Fruit fly (Drosophila melanogaster) whole organism, prepupa: ENCODE results near the gene y.

Experiments used
- Blimp-1 ChIP-seq: fragments of 200-800 bp; sonication (Bioruptor generic); optimal IDR thresholded peaks from 3 replicates; lab custom pipeline; 2017; ENCODE audit warnings: missing biosample characterization, missing genetic modification characterization, mild to moderate bottlenecking, moderate library complexity, missing genetic modification reagents
- CG10631 ChIP-seq: fragments of 200-800 bp; sonication (Bioruptor generic); optimal IDR thresholded peaks from 2 replicates; lab custom pipeline; 2016; ENCODE audit warnings: missing biosample characterization, missing genetic modification characterization
- CG10669 ChIP-seq: fragments of 200-800 bp; sonication (Bioruptor generic); optimal IDR thresholded peaks from 3 replicates; lab custom pipeline; 2018; ENCODE audit warnings: missing biosample characterization, mild to moderate bottlenecking, missing genetic modification characterization, moderate library complexity
- CG11294 ChIP-seq: fragments of 200-800 bp; sonication (Bioruptor generic); IDR thresholded peaks from 2 replicates; pipeline ENCODE4 v1.3.6; 2022; ENCODE audit warnings: missing biosample characterization, missing genetic modification characterization
- CG11762 ChIP-seq: fragments of 200-800 bp; sonication (Bioruptor generic); optimal IDR thresholded peaks from 3 replicates; lab custom pipeline; 2016; ENCODE audit warnings: missing biosample characterization, missing genetic modification characterization; ENCODE audit not compliant: insufficient read depth
- CG15336 ChIP-seq: fragments of 200-800 bp; sonication (Bioruptor generic); IDR thresholded peaks from 2 replicates; pipeline ENCODE4 v1.3.6; 2022; ENCODE audit warnings: missing biosample characterization, missing genetic modification characterization
- CG1621 ChIP-seq: fragments of 200-800 bp; sonication (Bioruptor generic); optimal IDR thresholded peaks from 3 replicates; lab custom pipeline; 2018; ENCODE audit warnings: missing biosample characterization, mild to moderate bottlenecking, missing genetic modification characterization
- CG16779 ChIP-seq: fragments of 200-800 bp; sonication (Bioruptor generic); optimal IDR thresholded peaks from 3 replicates; lab custom pipeline; 2017; ENCODE audit warnings: missing biosample characterization, mild to moderate bottlenecking, missing genetic modification characterization
- CG3032 ChIP-seq: fragments of 200-800 bp; optimal IDR thresholded peaks from 2 replicates; lab custom pipeline; 2019; ENCODE audit warnings: missing biosample characterization, mild to moderate bottlenecking, missing genetic modification characterization, moderate library complexity
- CG31627 ChIP-seq: fragments of 200-800 bp; sonication (Bioruptor generic); optimal IDR thresholded peaks from 3 replicates; lab custom pipeline; 2016; ENCODE audit warnings: missing biosample characterization, missing genetic modification characterization
- CG32006 ChIP-seq: fragments of 200-800 bp; sonication (Bioruptor generic); optimal IDR thresholded peaks from 3 replicates; lab custom pipeline; 2017; ENCODE audit warnings: missing biosample characterization, mild to moderate bottlenecking, missing genetic modification characterization
- CG34406 ChIP-seq: fragments of 200-800 bp; sonication (Bioruptor generic); optimal IDR thresholded peaks from 3 replicates; lab custom pipeline; 2016; ENCODE audit warnings: missing biosample characterization, missing genetic modification characterization
- CG4318 ChIP-seq: fragments of 200-800 bp; sonication (Bioruptor generic); optimal IDR thresholded peaks from 3 replicates; lab custom pipeline; 2017; ENCODE audit warnings: missing biosample characterization, mild to moderate bottlenecking, missing genetic modification characterization
- CG6163 ChIP-seq: fragments of 200-800 bp; sonication (Bioruptor generic); IDR thresholded peaks from 3 replicates; pipeline ENCODE4 v1.3.6; 2022; ENCODE audit warnings: missing biosample characterization, missing genetic modification characterization
- CG6276 ChIP-seq: fragments of 200-800 bp; sonication (Bioruptor generic); optimal IDR thresholded peaks from 2 replicates; lab custom pipeline; 2017; ENCODE audit warnings: missing biosample characterization, mild to moderate bottlenecking, missing genetic modification characterization
- CG6792 ChIP-seq: fragments of 200-800 bp; sonication (Bioruptor generic); optimal IDR thresholded peaks from 3 replicates; lab custom pipeline; 2016; ENCODE audit warnings: missing biosample characterization, missing genetic modification characterization
- CG6808 ChIP-seq: fragments of 200-800 bp; sonication (Bioruptor generic); optimal IDR thresholded peaks from 3 replicates; lab custom pipeline; 2017; ENCODE audit warnings: missing biosample characterization, missing genetic modification characterization, mild to moderate bottlenecking, moderate library complexity, missing genetic modification reagents
- CG7368 ChIP-seq: fragments of 200-800 bp; sonication (Bioruptor generic); optimal IDR thresholded peaks from 3 replicates; lab custom pipeline; 2016; ENCODE audit warnings: missing biosample characterization, missing genetic modification characterization
- CG8119 ChIP-seq: fragments of 200-800 bp; sonication (Bioruptor generic); IDR thresholded peaks from 3 replicates; pipeline ENCODE4 v1.3.6; 2022; ENCODE audit warnings: missing biosample characterization, missing genetic modification characterization
- CG8319 ChIP-seq: fragments of 200-800 bp; sonication (Bioruptor generic); optimal IDR thresholded peaks from 3 replicates; lab custom pipeline; 2016; ENCODE audit warnings: missing biosample characterization, missing genetic modification characterization
- CG8632 ChIP-seq: fragments of 200-800 bp; sonication (Bioruptor generic); optimal IDR thresholded peaks from 3 replicates; lab custom pipeline; 2016; ENCODE audit warnings: missing biosample characterization, missing genetic modification characterization
- CG9139 ChIP-seq: fragments of 200-800 bp; sonication (Bioruptor generic); optimal IDR thresholded peaks from 3 replicates; lab custom pipeline; 2017; ENCODE audit warnings: missing biosample characterization, mild to moderate bottlenecking, missing genetic modification characterization
- Ets21C ChIP-seq: fragments of 200-800 bp; sonication (Bioruptor generic); optimal IDR thresholded peaks from 3 replicates; lab custom pipeline; 2016; ENCODE audit warnings: missing biosample characterization, missing genetic modification characterization
- Ets96B ChIP-seq: fragments of 200-800 bp; optimal IDR thresholded peaks from 2 replicates; lab custom pipeline; 2019; ENCODE audit warnings: missing biosample characterization, mild to moderate bottlenecking, missing genetic modification characterization, moderate library complexity
- Gug ChIP-seq: fragments of 200-800 bp; sonication (Bioruptor generic); IDR thresholded peaks from 2 replicates; pipeline ENCODE4 v1.3.6; 2022; ENCODE audit warnings: missing biosample characterization, missing genetic modification characterization
- Hr39 ChIP-seq: fragments of 200-800 bp; sonication (Bioruptor generic); optimal IDR thresholded peaks from 2 replicates; lab custom pipeline; 2016; ENCODE audit warnings: missing biosample characterization, missing genetic modification characterization
- Hr4 ChIP-seq: fragments of 200-800 bp; sonication (Bioruptor generic); optimal IDR thresholded peaks from 3 replicates; lab custom pipeline; 2016; ENCODE audit warnings: missing biosample characterization, missing genetic modification characterization
- Lpt ChIP-seq: fragments of 200-800 bp; sonication (Bioruptor generic); optimal IDR thresholded peaks from 3 replicates; lab custom pipeline; 2016; ENCODE audit warnings: missing biosample characterization, missing genetic modification characterization
- Met ChIP-seq: fragments of 200-800 bp; sonication (Bioruptor generic); optimal IDR thresholded peaks from 3 replicates; lab custom pipeline; 2016; ENCODE audit warnings: missing biosample characterization, missing genetic modification characterization
- OdsH ChIP-seq: fragments of 200-800 bp; sonication (Bioruptor generic); optimal IDR thresholded peaks from 3 replicates; lab custom pipeline; 2016; ENCODE audit warnings: missing biosample characterization, missing genetic modification characterization
- Smox ChIP-seq: fragments of 200-800 bp; sonication (Bioruptor generic); optimal IDR thresholded peaks from 3 replicates; lab custom pipeline; 2016; ENCODE audit warnings: missing biosample characterization, missing genetic modification characterization
- Sox15 ChIP-seq: fragments of 200-800 bp; sonication (Bioruptor generic); optimal IDR thresholded peaks from 3 replicates; lab custom pipeline; 2016; ENCODE audit warnings: missing biosample characterization, missing genetic modification characterization
- achi ChIP-seq: fragments of 200-800 bp; sonication (Bioruptor generic); optimal IDR thresholded peaks from 3 replicates; lab custom pipeline; 2016; ENCODE audit warnings: missing biosample characterization, missing genetic modification characterization
- acj6 ChIP-seq: fragments of 200-800 bp; sonication (Bioruptor generic); optimal IDR thresholded peaks from 3 replicates; lab custom pipeline; 2016; ENCODE audit warnings: missing biosample characterization, missing genetic modification characterization
- cyc ChIP-seq: fragments of 200-800 bp; sonication (Bioruptor generic); optimal IDR thresholded peaks from 3 replicates; lab custom pipeline; 2016; ENCODE audit warnings: missing biosample characterization, missing genetic modification characterization
- eg ChIP-seq: fragments of 200-800 bp; sonication (Bioruptor generic); IDR thresholded peaks from 3 replicates; pipeline ENCODE4 v1.3.6; 2022; ENCODE audit warnings: missing biosample characterization, missing genetic modification characterization
- esn ChIP-seq: fragments of 200-800 bp; sonication (Bioruptor generic); optimal IDR thresholded peaks from 2 replicates; lab custom pipeline; 2016; ENCODE audit warnings: missing biosample characterization, mild to moderate bottlenecking, missing genetic modification characterization, moderate library complexity
- fd59A ChIP-seq: fragments of 200-800 bp; sonication (Bioruptor generic); optimal IDR thresholded peaks from 2 replicates; lab custom pipeline; 2017; ENCODE audit warnings: missing biosample characterization, mild to moderate bottlenecking, missing genetic modification characterization, missing genetic modification reagents
- fd85E ChIP-seq: fragments of 200-800 bp; sonication (Bioruptor generic); optimal IDR thresholded peaks from 3 replicates; lab custom pipeline; 2016; ENCODE audit warnings: missing biosample characterization, missing genetic modification characterization
- fkh ChIP-seq: fragments of 200-800 bp; sonication (Bioruptor generic); optimal IDR thresholded peaks from 3 replicates; lab custom pipeline; 2017; ENCODE audit warnings: missing biosample characterization, mild to moderate bottlenecking, missing genetic modification characterization, moderate library complexity
- net ChIP-seq: fragments of 200-800 bp; sonication (Bioruptor generic); optimal IDR thresholded peaks from 3 replicates; lab custom pipeline; 2016; ENCODE audit warnings: missing biosample characterization, missing genetic modification characterization
- pdm3 ChIP-seq: fragments of 200-800 bp; sonication (Bioruptor generic); optimal IDR thresholded peaks from 3 replicates; lab custom pipeline; 2016; ENCODE audit warnings: missing biosample characterization, missing genetic modification characterization
- salr ChIP-seq, 2 experiments: fragments of 200-800 bp; sonication (Bioruptor generic); optimal IDR thresholded peaks; 3 replicates each; lab custom pipeline; 2016 to 2018; ENCODE audit warnings: missing biosample characterization in 2 of 2, missing genetic modification characterization in 2 of 2, mild to moderate bottlenecking in 1 of 2
- spab ChIP-seq: fragments of 200-800 bp; sonication (Bioruptor generic); optimal IDR thresholded peaks from 2 replicates; lab custom pipeline; 2017; ENCODE audit warnings: missing biosample characterization, mild to moderate bottlenecking, missing genetic modification characterization, missing genetic modification reagents
- ss ChIP-seq, 2 experiments: fragments of 200-800 bp; sonication (Bioruptor generic); optimal IDR thresholded peaks; 2 replicates in 1 of 2; 3 replicates in 1 of 2; lab custom pipeline; 2017 to 2018; ENCODE audit warnings: mild to moderate bottlenecking in 2 of 2, missing biosample characterization in 2 of 2, missing genetic modification characterization in 2 of 2, moderate library complexity in 1 of 2
- svp ChIP-seq: fragments of 200-800 bp; sonication (Bioruptor generic); peaks from one replicate; lab custom pipeline; 2016; ENCODE audit warnings: missing biosample characterization, missing genetic modification characterization
- vri ChIP-seq: fragments of 200-800 bp; sonication (Bioruptor generic); optimal IDR thresholded peaks from 3 replicates; lab custom pipeline; 2016; ENCODE audit warnings: missing biosample characterization, mild to moderate bottlenecking, missing genetic modification characterization

The y gene

dm6 chrX:379527-379926 is 23.2 kb downstream of the y start (continued):
- TF ChIP-seq Smox (peak; percentile 22), CG11762 (GFP tag; lab: Kevin White, UChicago) (no peak), pdm3 (peak; percentile 31), Sox15 (GFP tag; lab: Kevin White, UChicago) (no peak), CG6792 (GFP tag; lab: Kevin White, UChicago) (peak; percentile 29), fkh (GFP tag; lab: Kevin White, UChicago) (no peak), Met (GFP tag; lab: Kevin White, UChicago) (peak; percentile 27), Hr39 (GFP tag; lab: Kevin White, UChicago) (no peak), OdsH (GFP tag; lab: Kevin White, UChicago) (peak; percentile 2), acj6 (GFP tag; lab: Kevin White, UChicago) (peak; percentile 33), Gug (no peak), CG4318 (GFP tag; lab: Kevin White, UChicago) (no peak), CG32006 (GFP tag; lab: Kevin White, UChicago) (no peak), CG15336 (GFP tag; lab: Robert Waterston, UW) (no peak), CG6163 (no peak), CG1621 (no peak), CG3032 (tag; lab: Kevin White, UChicago) (peak; percentile 75), Blimp-1 (GFP tag; lab: Kevin White, UChicago) (no peak), Ets96B (peak; percentile 69)

dm6 chrX:385751-386492 is 29.6 kb downstream of the y start:
- TF ChIP-seq Lpt (GFP tag; lab: Kevin White, UChicago) (no peak), Ets96B (no peak), CG34406 (no peak), ss (GFP tag; optimal IDR thresholded peaks at IDR 0.05; lab: Kevin White, UChicago) (peak; percentile 21 to 97), CG10669 (GFP tag; lab: Kevin White, UChicago) (no peak), achi (GFP tag; lab: Kevin White, UChicago) (peak; percentile 16), CG9139 (GFP tag; lab: Kevin White, UChicago) (no peak), Hr4 (no peak), fd85E (GFP tag; lab: Kevin White, UChicago) (no peak), CG16779 (no peak), CG10631 (no peak), eg (GFP tag; lab: Robert Waterston, UW) (no peak), Ets21C (peak; percentile 38), esn (GFP tag; lab: Kevin White, UChicago) (peak; percentile 50), Smox (peak; percentile 18), CG7368 (no peak), Gug (no peak), net (no peak), acj6 (GFP tag; lab: Kevin White, UChicago) (peak; percentile 20), CG8119 (GFP tag; lab: Robert Waterston, UW) (no peak), CG6163 (0 out of 3 replicates have a peak, but pooled peaks have one; percentile 29), spab (GFP tag; lab: Kevin White, UChicago) (no peak), fkh (GFP tag; lab: Kevin White, UChicago) (no peak), CG6808 (GFP tag; lab: Kevin White, UChicago) (no peak), CG6276 (no peak), CG8319 (no peak), salr (GFP tag; optimal IDR thresholded peaks at IDR 0.05; lab: Kevin White, UChicago) (no peak), Blimp-1 (GFP tag; lab: Kevin White, UChicago) (no peak), CG32006 (GFP tag; lab: Kevin White, UChicago) (peak; percentile 27), svp (GFP tag; lab: Kevin White, UChicago) (peak; percentile 74), cyc (peak; percentile 43), CG8632 (peak; percentile 13), Sox15 (GFP tag; lab: Kevin White, UChicago) (peak; percentile 10), vri (no peak), fd59A (no peak), CG3032 (tag; lab: Kevin White, UChicago) (no peak), OdsH (GFP tag; lab: Kevin White, UChicago) (peak; percentile 44), pdm3 (peak; percentile 37), CG31627 (peak; percentile 2), CG11294 (no peak), CG15336 (GFP tag; lab: Robert Waterston, UW) (no peak), CG1621 (no peak)
